Fruit fly (Drosophila melanogaster) whole organism, embryonic: Measurements from ENCODE around the gene GILT3.

Source experiments
- Aef1 ChIP-seq: fragments of 200-800 bp; sonication (Bioruptor generic); IDR thresholded peaks from 3 replicates; pipeline ENCODE4 v1.3.6; 2022; ENCODE audit warnings: missing biosample characterization, missing genetic modification characterization
- CG10267 ChIP-seq: fragments of 200-800 bp; sonication (Bioruptor generic); optimal IDR thresholded peaks from 2 replicates; lab custom pipeline; 2018; ENCODE audit warnings: missing biosample characterization, mild to moderate bottlenecking, missing genetic modification characterization, moderate library complexity
- CG10654 ChIP-seq: fragments of 200-800 bp; sonication (Bioruptor generic); optimal IDR thresholded peaks from 2 replicates; lab custom pipeline; 2016; ENCODE audit warnings: missing biosample characterization, missing genetic modification characterization
- CG11695 ChIP-seq: fragments of 200-800 bp; sonication (Bioruptor generic); IDR thresholded peaks from 3 replicates; pipeline ENCODE4 v1.3.6; 2022; ENCODE audit warnings: missing biosample characterization, missing genetic modification characterization
- CG12769 ChIP-seq: fragments of 200-800 bp; sonication (Bioruptor generic); optimal IDR thresholded peaks from 2 replicates; lab custom pipeline; 2019; ENCODE audit warnings: missing biosample characterization, mild to moderate bottlenecking, missing genetic modification characterization, moderate library complexity
- CG13894 ChIP-seq: fragments of 200-800 bp; sonication (Bioruptor generic); optimal IDR thresholded peaks from 3 replicates; lab custom pipeline; 2018; ENCODE audit warnings: missing biosample characterization, mild to moderate bottlenecking, missing genetic modification characterization, moderate library complexity
- CG14050 ChIP-seq: fragments of 200-800 bp; sonication (Bioruptor generic); IDR thresholded peaks from 3 replicates; pipeline ENCODE4 v1.3.6; 2022; ENCODE audit warnings: missing biosample characterization, missing genetic modification characterization
- CG14441 ChIP-seq: fragments of 200-800 bp; sonication (Bioruptor generic); IDR thresholded peaks from 2 replicates; pipeline ENCODE4 v1.3.6; 2022; ENCODE audit warnings: missing biosample characterization, missing genetic modification characterization
- CG1529 ChIP-seq: fragments of 200-800 bp; sonication (Bioruptor generic); optimal IDR thresholded peaks from 3 replicates; lab custom pipeline; 2018; ENCODE audit warnings: missing biosample characterization, missing genetic modification characterization
- CG1602 ChIP-seq: fragments of 200-800 bp; sonication (Bioruptor generic); optimal IDR thresholded peaks from 3 replicates; lab custom pipeline; 2016; ENCODE audit warnings: missing biosample characterization, missing genetic modification characterization
- CG16863 ChIP-seq: fragments of 200-800 bp; sonication (Bioruptor generic); optimal IDR thresholded peaks from 3 replicates; lab custom pipeline; 2016; ENCODE audit warnings: missing biosample characterization, missing genetic modification characterization
- CG17385 ChIP-seq: fragments of 200-800 bp; sonication (Bioruptor generic); optimal IDR thresholded peaks from 3 replicates; lab custom pipeline; 2018; ENCODE audit warnings: missing biosample characterization, mild to moderate bottlenecking, missing genetic modification characterization
- CG17829 ChIP-seq: fragments of 200-800 bp; optimal IDR thresholded peaks from 2 replicates; lab custom pipeline; 2019; ENCODE audit warnings: missing biosample characterization, mild to moderate bottlenecking, missing genetic modification characterization, moderate library complexity
- CG2678 ChIP-seq: fragments of 200-800 bp; sonication (Bioruptor generic); optimal IDR thresholded peaks from 3 replicates; lab custom pipeline; 2019; ENCODE audit warnings: missing biosample characterization, mild to moderate bottlenecking, missing genetic modification characterization, moderate library complexity
- CG31224 ChIP-seq: fragments of 200-800 bp; sonication (Bioruptor generic); IDR thresholded peaks from 2 replicates; pipeline ENCODE4 v1.3.6; 2022; ENCODE audit warnings: missing biosample characterization, missing genetic modification characterization
- CG31441 ChIP-seq: fragments of 200-800 bp; sonication (Bioruptor generic); IDR thresholded peaks from 2 replicates; pipeline ENCODE4 v1.3.6; 2022; ENCODE audit warnings: missing biosample characterization, missing genetic modification characterization
- CG33213 ChIP-seq: fragments of 200-800 bp; sonication (Bioruptor generic); optimal IDR thresholded peaks from 3 replicates; lab custom pipeline; 2016; ENCODE audit warnings: missing biosample characterization, missing genetic modification characterization
- CG3726 ChIP-seq: fragments of 200-800 bp; sonication (Bioruptor generic); IDR thresholded peaks from 3 replicates; pipeline ENCODE4, ENCODE4 v1.3.6; 2022; ENCODE audit warnings: missing biosample characterization, missing genetic modification characterization
- CG4730 ChIP-seq: fragments of 200-800 bp; sonication (Bioruptor generic); IDR thresholded peaks from 2 replicates; pipeline ENCODE4 v1.3.6; 2022; ENCODE audit warnings: missing biosample characterization, missing genetic modification characterization
- CG7271 ChIP-seq: fragments of 200-800 bp; sonication (Bioruptor generic); optimal IDR thresholded peaks from 2 replicates; lab custom pipeline; 2018; ENCODE audit warnings: missing biosample characterization, mild to moderate bottlenecking, missing genetic modification characterization, moderate library complexity
- CG7357 ChIP-seq: fragments of 200-800 bp; sonication (Bioruptor generic); IDR thresholded peaks from 3 replicates; pipeline ENCODE4 v1.3.6; 2022; ENCODE audit warnings: missing biosample characterization, missing genetic modification characterization
- CG7745 ChIP-seq: fragments of 200-800 bp; sonication (Bioruptor generic); optimal IDR thresholded peaks from 2 replicates; lab custom pipeline; 2018; ENCODE audit warnings: missing biosample characterization, mild to moderate bottlenecking, missing genetic modification characterization, moderate library complexity
- CG7963 ChIP-seq: fragments of 200-800 bp; sonication (Bioruptor generic); IDR thresholded peaks from 3 replicates; pipeline ENCODE4 v1.3.6; 2022; ENCODE audit warnings: missing biosample characterization, missing genetic modification characterization; ENCODE audit not compliant: partially characterized antibody
- CG8388 ChIP-seq: fragments of 200-800 bp; sonication (Bioruptor generic); optimal IDR thresholded peaks from 2 replicates; lab custom pipeline; 2019; ENCODE audit warnings: missing biosample characterization, mild to moderate bottlenecking, missing genetic modification characterization, moderate library complexity
- CG9727 ChIP-seq: fragments of 200-800 bp; sonication (Bioruptor generic); optimal IDR thresholded peaks from 3 replicates; lab custom pipeline; 2017; ENCODE audit warnings: missing biosample characterization, mild to moderate bottlenecking, missing genetic modification characterization
- Ets65A ChIP-seq: fragments of 200-800 bp; sonication (Bioruptor generic); peaks from one replicate; lab custom pipeline; 2016; ENCODE audit warnings: missing biosample characterization, missing genetic modification characterization
- Hr78 ChIP-seq, 2 experiments: fragments of 200-800 bp in 1 of 2; fragments of >200 bp in 1 of 2; sonication (Bioruptor generic) in 1 of 2; optimal IDR thresholded peaks; 2 replicates each; lab custom pipeline; 2017 to 2019; ENCODE audit warnings: missing biosample characterization in 2 of 2, missing genetic modification characterization in 2 of 2, mild to moderate bottlenecking in 1 of 2, moderate library complexity in 1 of 2
- Lim3 ChIP-seq: fragments of 200-800 bp; sonication (Bioruptor generic); IDR thresholded peaks from 2 replicates; pipeline ENCODE4 v1.3.6; 2022; ENCODE audit warnings: missing biosample characterization, missing genetic modification characterization
- MESR4 ChIP-seq: fragments of 200-800 bp; sonication (Bioruptor generic); optimal IDR thresholded peaks from 2 replicates; lab custom pipeline; 2018; ENCODE audit warnings: missing biosample characterization, mild to moderate bottlenecking, missing genetic modification characterization, moderate library complexity
- Myb ChIP-seq: fragments of 200-800 bp; sonication (Bioruptor generic); optimal IDR thresholded peaks from 2 replicates; lab custom pipeline; 2016; ENCODE audit warnings: missing biosample characterization, missing genetic modification characterization
- Oli ChIP-seq: fragments of 200-800 bp; sonication (Bioruptor generic); optimal IDR thresholded peaks from 2 replicates; lab custom pipeline; 2018; ENCODE audit warnings: missing biosample characterization, mild to moderate bottlenecking, missing genetic modification characterization, moderate library complexity
- Opbp ChIP-seq: fragments of 200-800 bp; sonication (Bioruptor generic); IDR thresholded peaks from 3 replicates; pipeline ENCODE4 v1.3.6; 2022; ENCODE audit warnings: missing biosample characterization, missing genetic modification characterization; ENCODE audit not compliant: partially characterized antibody
- Vsx1 ChIP-seq: fragments of 200-800 bp; sonication (Bioruptor generic); optimal IDR thresholded peaks from 2 replicates; lab custom pipeline; 2017; ENCODE audit warnings: missing biosample characterization, mild to moderate bottlenecking, missing genetic modification characterization, missing genetic modification reagents
- croc ChIP-seq: fragments of 200-800 bp; sonication (Bioruptor generic); conservative IDR thresholded peaks from 3 replicates; pipeline ENCODE4 v1.3.6; 2022; ENCODE audit warnings: missing biosample characterization, missing genetic modification characterization
- fd96Cb ChIP-seq: fragments of 200-800 bp; sonication (Bioruptor generic); optimal IDR thresholded peaks from 2 replicates; lab custom pipeline; 2018; ENCODE audit warnings: missing biosample characterization, mild to moderate bottlenecking, missing genetic modification characterization, moderate library complexity
- fru ChIP-seq: fragments of >200 bp; optimal IDR thresholded peaks from 2 replicates; lab custom pipeline; 2017
- hkb ChIP-seq, 2 experiments: fragments of 200-800 bp in 1 of 2; fragments of >200 bp in 1 of 2; sonication (Bioruptor generic) in 1 of 2; IDR thresholded peaks in 1 of 2; optimal IDR thresholded peaks in 1 of 2; 2 replicates each; pipeline versions ENCODE4 v1.3.6 to Lab custom; 2017 to 2022; ENCODE audit warnings: missing biosample characterization in 1 of 2, missing genetic modification characterization in 1 of 2
- insv ChIP-seq, 2 experiments: fragments of 200-800 bp; sonication (Bioruptor generic); optimal IDR thresholded peaks; 3 replicates each; lab custom pipeline; 2016 to 2018; ENCODE audit warnings: missing biosample characterization in 2 of 2, missing genetic modification characterization in 2 of 2
- kah ChIP-seq: fragments of 200-800 bp; sonication (Bioruptor generic); optimal IDR thresholded peaks from 2 replicates; lab custom pipeline; 2018; ENCODE audit warnings: missing biosample characterization, mild to moderate bottlenecking, missing genetic modification characterization
- lab ChIP-seq: fragments of 200-800 bp; sonication (Bioruptor generic); optimal IDR thresholded peaks from 3 replicates; lab custom pipeline; 2017; ENCODE audit warnings: missing biosample characterization, missing genetic modification characterization, mild to moderate bottlenecking, moderate library complexity, missing genetic modification reagents
- nerfin-2 ChIP-seq: fragments of 200-800 bp; sonication (Bioruptor generic); IDR thresholded peaks from 2 replicates; pipeline ENCODE4 v1.3.6; 2022; ENCODE audit warnings: missing biosample characterization, missing genetic modification characterization; ENCODE audit not compliant: partially characterized antibody
- nmo ChIP-seq: fragments of 200-800 bp; sonication (Bioruptor generic); optimal IDR thresholded peaks from 2 replicates; lab custom pipeline; 2018; ENCODE audit warnings: missing biosample characterization, mild to moderate bottlenecking, missing genetic modification characterization, moderate library complexity
- repo ChIP-seq: fragments of 200-800 bp; sonication (Bioruptor generic); optimal IDR thresholded peaks from 2 replicates; lab custom pipeline; 2016; ENCODE audit warnings: missing biosample characterization, missing genetic modification characterization
- ro ChIP-seq: fragments of 200-800 bp; sonication (Bioruptor generic); IDR thresholded peaks from 2 replicates; pipeline ENCODE4 v1.3.6; 2022; ENCODE audit warnings: missing biosample characterization, missing genetic modification characterization
- sisA ChIP-seq: fragments of 200-800 bp; sonication (Bioruptor generic); IDR thresholded peaks from 2 replicates; pipeline ENCODE4 v1.3.6; 2022; ENCODE audit warnings: missing biosample characterization, missing genetic modification characterization
- slbo ChIP-seq: fragments of 200-800 bp; sonication (Bioruptor generic); IDR thresholded peaks from 2 replicates; pipeline ENCODE4 v1.3.6; 2022; ENCODE audit warnings: missing biosample characterization, missing genetic modification characterization
- sqz ChIP-seq: fragments of 200-800 bp; sonication (Bioruptor generic); optimal IDR thresholded peaks from 3 replicates; lab custom pipeline; 2018; ENCODE audit warnings: missing biosample characterization, mild to moderate bottlenecking, missing genetic modification characterization
- sr ChIP-seq: fragments of 200-800 bp; sonication (Bioruptor generic); IDR thresholded peaks from 3 replicates; pipeline ENCODE4 v1.3.6; 2022; ENCODE audit warnings: missing biosample characterization, missing genetic modification characterization
- ssp ChIP-seq: fragments of 200-800 bp; sonication (Bioruptor generic); IDR thresholded peaks from 2 replicates; pipeline ENCODE4 v1.3.6; 2022; ENCODE audit warnings: missing biosample characterization, missing genetic modification characterization
- zen ChIP-seq: fragments of 200-800 bp; sonication (Bioruptor generic); optimal IDR thresholded peaks from 3 replicates; lab custom pipeline; 2018; ENCODE audit warnings: missing biosample characterization, mild to moderate bottlenecking, missing genetic modification characterization, moderate library complexity

Gene GILT3

dm6 chr3R:23646183-23646582 is 31.0 kb upstream of the GILT3 start (continued):
- TF ChIP-seq Ets65A (peak; percentile 68), CG9727 (peak; percentile 49), sr (GFP tag; lab: Robert Waterston, UW) (peak; percentile 68; the same call in 2 of the 3 replicates), CG14050 (GFP tag; lab: Robert Waterston, UW) (peak; percentile 59; the same call in 2 of the 3 replicates), CG7963 (GFP tag; lab: Robert Waterston, UW) (no peak), CG7271 (no peak), CG16863 (GFP tag; lab: Kevin White, UChicago) (peak; percentile 71), nmo (peak; percentile 73), Opbp (GFP tag; lab: Robert Waterston, UW) (no peak), CG31441 (GFP tag; lab: Robert Waterston, UW) (peak; percentile 70), MESR4 (no peak), fd96Cb (tag; lab: Kevin White, UChicago) (peak; percentile 75), CG10267 (tag; lab: Kevin White, UChicago) (peak; percentile 54), zen (tag; lab: Kevin White, UChicago) (peak; percentile 19), ro (GFP tag; lab: Robert Waterston, UW) (peak; percentile 42; the same call in 1 of the 2 replicates), CG8388 (peak; percentile 56), slbo (GFP tag; lab: Robert Waterston, UW) (peak; percentile 80), CG17385 (GFP tag; lab: Kevin White, UChicago) (peak; percentile 67), Hr78 (GFP tag; optimal IDR thresholded peaks at IDR 0.05; lab: Kevin White, UChicago) (peak in 1 of 2 experiments; percentile 85), ssp (peak; percentile 56), CG1602 (peak; percentile 64), CG11695 (peak; percentile 81; the same call in 2 of the 3 replicates), CG13894 (tag; lab: Kevin White, UChicago) (no peak), CG3726 (GFP tag; lab: Robert Waterston, UW) (peak; percentile 74; the same call in 2 of the 3 replicates), CG14441 (GFP tag; lab: Robert Waterston, UW) (peak; percentile 83), CG7357 (GFP tag; lab: Robert Waterston, UW) (peak; percentile 70; the same call in 2 of the 3 replicates), sisA (GFP tag; lab: Robert Waterston, UW) (peak; percentile 84), Myb (GFP tag; lab: Kevin White, UChicago) (peak; percentile 28), Lim3 (GFP tag; lab: Robert Waterston, UW) (peak; percentile 51), nerfin-2 (GFP tag; lab: Robert Waterston, UW) (0 out of 2 replicates have a peak, but pooled peaks have one; percentile 28), Vsx1 (GFP tag; lab: Kevin White, UChicago) (peak; percentile 40), repo (peak; percentile 61), CG17829 (tag; lab: Kevin White, UChicago) (peak; percentile 45), CG33213 (GFP tag; lab: Kevin White, UChicago) (peak; percentile 71), CG1529 (GFP tag; lab: Kevin White, UChicago) (peak; percentile 69), CG4730 (GFP tag; lab: Robert Waterston, UW) (peak; percentile 71), Aef1 (GFP tag; lab: Robert Waterston, UW) (peak; percentile 74), sqz (GFP tag; lab: Kevin White, UChicago) (no peak), hkb (optimal IDR thresholded peaks at IDR 0.05; lab: Kevin White, UChicago) (no peak), hkb (GFP tag; IDR thresholded peaks at IDR 0.05; lab: Robert Waterston, UW) (peak; percentile 90), CG7745 (no peak), Oli (tag; lab: Kevin White, UChicago) (peak; percentile 81), CG12769 (tag; lab: Kevin White, UChicago) (peak; percentile 56), CG2678 (peak; percentile 75), kah (GFP tag; lab: Kevin White, UChicago) (peak; percentile 44), lab (GFP tag; lab: Kevin White, UChicago) (peak; percentile 85), fru (lab: Kevin White, UChicago) (no peak), croc (GFP tag; lab: Robert Waterston, UW) (peak; percentile 62; the same call in 2 of the 3 replicates), CG31224 (GFP tag; lab: Robert Waterston, UW) (0 out of 2 replicates have a peak, but pooled peaks have one; percentile 44), CG10654 (GFP tag; lab: Kevin White, UChicago) (peak; percentile 51), insv (GFP tag; optimal IDR thresholded peaks at IDR 0.05; lab: Kevin White, UChicago) (no peak)
